Worm (Caenorhabditis elegans) whole organism, mixed stage, embryonic: ENCODE results near the gene F46F5.14.

Experiments
- M03D4.4 ChIP-seq: sonication (generic microtip); optimal IDR thresholded peaks from 2 replicates; lab custom pipeline; 2017; ENCODE audit warnings: mild to moderate bottlenecking, missing genetic modification characterization, missing compliant biosample characterization
- blmp-1 ChIP-seq: fragments of 150-350 bp; optimal IDR thresholded peaks from 2 replicates; lab custom pipeline; 2014; ENCODE audit warnings: missing biosample characterization, missing genetic modification characterization
- ceh-39 ChIP-seq: fragments of 150-350 bp; optimal IDR thresholded peaks from 2 replicates; lab custom pipeline; 2014; ENCODE audit warnings: missing biosample characterization, missing genetic modification characterization
- ceh-83 ChIP-seq: fragments of 200-800 bp; sonication (Bioruptor generic); optimal IDR thresholded peaks from 2 replicates; lab custom pipeline; 2018; ENCODE audit warnings: mild to moderate bottlenecking, missing genetic modification characterization, missing compliant biosample characterization
- ces-1 ChIP-seq: fragments of 150-350 bp; optimal IDR thresholded peaks from 2 replicates; lab custom pipeline; 2014; ENCODE audit warnings: missing biosample characterization, missing genetic modification reagents, missing genetic modification characterization
- cnd-1 ChIP-seq: fragments of 200-800 bp; sonication (Bioruptor generic); optimal IDR thresholded peaks from 2 replicates; lab custom pipeline; 2018; ENCODE audit warnings: mild to moderate bottlenecking, missing genetic modification characterization, missing compliant biosample characterization
- drap-1 ChIP-seq: fragments of 200-800 bp; sonication (Bioruptor generic); optimal IDR thresholded peaks from 3 replicates; lab custom pipeline; 2018; ENCODE audit warnings: mild to moderate bottlenecking, missing genetic modification characterization, missing compliant biosample characterization
- elt-1 ChIP-seq: sonication (generic microtip); optimal IDR thresholded peaks from 2 replicates; lab custom pipeline; 2017; ENCODE audit warnings: missing genetic modification characterization, mild to moderate bottlenecking, missing compliant biosample characterization, antibody characterized with exemption, moderate library complexity, borderline replicate concordance; ENCODE audit not compliant: insufficient read depth
- elt-3 ChIP-seq: fragments of 150-350 bp; optimal IDR thresholded peaks from 2 replicates; lab custom pipeline; 2014; ENCODE audit warnings: missing biosample characterization, missing genetic modification characterization
- flh-1 ChIP-seq: fragments of 200-800 bp; sonication (Bioruptor generic); optimal IDR thresholded peaks from 2 replicates; lab custom pipeline; 2018; ENCODE audit warnings: mild to moderate bottlenecking, missing genetic modification characterization, moderate library complexity, missing compliant biosample characterization
- hlh-1 ChIP-seq: fragments of 150-350 bp; optimal IDR thresholded peaks from 2 replicates; lab custom pipeline; 2014; ENCODE audit warnings: missing biosample characterization, missing genetic modification reagents, missing genetic modification characterization
- lin-32 ChIP-seq: fragments of 200-800 bp; sonication (Bioruptor generic); optimal IDR thresholded peaks from 2 replicates; lab custom pipeline; 2018; ENCODE audit warnings: mild to moderate bottlenecking, missing genetic modification characterization, missing compliant biosample characterization
- lsy-2 ChIP-seq: fragments of 150-350 bp; optimal IDR thresholded peaks from 2 replicates; lab custom pipeline; 2014; ENCODE audit warnings: missing biosample characterization, missing genetic modification characterization
- mab-5 ChIP-seq: fragments of 150-350 bp; optimal IDR thresholded peaks from 2 replicates; lab custom pipeline; 2014; ENCODE audit warnings: missing biosample characterization, missing genetic modification characterization
- mls-2 ChIP-seq: sonication (generic microtip); optimal IDR thresholded peaks from 2 replicates; lab custom pipeline; 2016; ENCODE audit warnings: mild to moderate bottlenecking, missing genetic modification characterization, moderate library complexity, missing compliant biosample characterization
- nhr-12 ChIP-seq: fragments of 150-350 bp; optimal IDR thresholded peaks from 2 replicates; lab custom pipeline; 2014; ENCODE audit warnings: missing biosample characterization, missing genetic modification characterization
- nhr-2 ChIP-seq: fragments of 150-350 bp; optimal IDR thresholded peaks from 2 replicates; lab custom pipeline; 2014; ENCODE audit warnings: missing biosample characterization, missing genetic modification characterization
- nhr-237 ChIP-seq: fragments of 150-350 bp; optimal IDR thresholded peaks from 2 replicates; lab custom pipeline; 2014; ENCODE audit warnings: missing biosample characterization, missing genetic modification characterization
- nhr-76 ChIP-seq: sonication (generic microtip); optimal IDR thresholded peaks from 2 replicates; lab custom pipeline; 2017; ENCODE audit warnings: missing biosample characterization, missing genetic modification characterization
- pha-4 ChIP-seq: fragments of 150-350 bp; optimal IDR thresholded peaks from 2 replicates; lab custom pipeline; 2018; ENCODE audit warnings: missing biosample characterization, missing genetic modification reagents, missing genetic modification characterization
- sem-2 ChIP-seq: fragments of 200-800 bp; sonication (Bioruptor generic); optimal IDR thresholded peaks from 2 replicates; lab custom pipeline; 2018; ENCODE audit warnings: mild to moderate bottlenecking, missing genetic modification characterization, missing compliant biosample characterization
- snpc-4 ChIP-seq: fragments of 150-350 bp; optimal IDR thresholded peaks from 2 replicates; lab custom pipeline; 2014; ENCODE audit warnings: missing biosample characterization, missing genetic modification characterization
- sptf-1 ChIP-seq: sonication (generic microtip); optimal IDR thresholded peaks from 2 replicates; lab custom pipeline; 2017; ENCODE audit warnings: mild to moderate bottlenecking, missing genetic modification characterization, moderate library complexity, missing compliant biosample characterization
- tbx-8 ChIP-seq: fragments of 200-800 bp; sonication (Bioruptor generic); optimal IDR thresholded peaks from 2 replicates; lab custom pipeline; 2018; ENCODE audit warnings: mild to moderate bottlenecking, missing genetic modification characterization, moderate library complexity, missing compliant biosample characterization
- unc-39 ChIP-seq: fragments of 150-350 bp; optimal IDR thresholded peaks from 2 replicates; lab custom pipeline; 2014; ENCODE audit warnings: missing biosample characterization, missing genetic modification characterization
- unc-62 ChIP-seq: fragments of 150-350 bp; optimal IDR thresholded peaks from 2 replicates; lab custom pipeline; 2014; ENCODE audit warnings: missing biosample characterization, missing genetic modification reagents, missing genetic modification characterization
- zip-8 ChIP-seq: fragments of 150-350 bp; optimal IDR thresholded peaks from 2 replicates; lab custom pipeline; 2014; ENCODE audit warnings: missing biosample characterization, missing genetic modification characterization
- ztf-11 ChIP-seq: fragments of 150-350 bp; optimal IDR thresholded peaks from 2 replicates; lab custom pipeline; 2014; ENCODE audit warnings: missing biosample characterization, missing genetic modification characterization

F46F5.14 gene

DNA sequence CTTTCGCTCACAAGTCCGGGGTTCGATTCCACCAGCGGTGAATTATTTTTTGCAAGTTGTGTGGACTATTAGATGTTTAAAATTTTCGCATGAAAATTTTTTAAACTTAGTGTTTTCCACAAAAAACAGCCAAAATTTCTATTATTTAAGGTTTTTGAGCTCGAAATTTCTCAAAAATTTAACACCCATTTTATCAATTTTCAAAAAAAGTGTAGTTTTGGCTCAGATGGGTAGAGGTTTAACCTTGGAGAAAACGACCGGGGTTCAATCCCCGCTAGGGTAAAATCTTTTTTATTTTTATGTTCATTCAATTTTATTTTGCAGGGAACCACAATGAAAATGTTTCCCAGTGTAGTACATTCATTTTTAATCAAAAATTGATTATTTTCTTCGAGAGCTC, 30.6 kb upstream of the F46F5.14 start:
- TF ChIP-seq nhr-2: no peak
- TF ChIP-seq ceh-39 (tag; lab: Kevin White, UChicago): no peak
- no peak for TF ChIP-seq hlh-1 (tag; lab: Kevin White, UChicago)
- TF ChIP-seq nhr-237: no peak
- TF ChIP-seq drap-1: no peak
- TF ChIP-seq lsy-2: no peak
- TF ChIP-seq mls-2: no peak
- no peak for TF ChIP-seq ceh-83 (GFP tag; lab: Kevin White, UChicago)
- TF ChIP-seq tbx-8 (GFP tag; lab: Kevin White, UChicago): no peak
- no peak for TF ChIP-seq unc-62 (GFP tag; lab: Kevin White, UChicago)
- TF ChIP-seq M03D4.4 (tag; lab: Kevin White, UChicago): no peak
- TF ChIP-seq nhr-76 (tag; lab: Kevin White, UChicago): no peak

DNA sequence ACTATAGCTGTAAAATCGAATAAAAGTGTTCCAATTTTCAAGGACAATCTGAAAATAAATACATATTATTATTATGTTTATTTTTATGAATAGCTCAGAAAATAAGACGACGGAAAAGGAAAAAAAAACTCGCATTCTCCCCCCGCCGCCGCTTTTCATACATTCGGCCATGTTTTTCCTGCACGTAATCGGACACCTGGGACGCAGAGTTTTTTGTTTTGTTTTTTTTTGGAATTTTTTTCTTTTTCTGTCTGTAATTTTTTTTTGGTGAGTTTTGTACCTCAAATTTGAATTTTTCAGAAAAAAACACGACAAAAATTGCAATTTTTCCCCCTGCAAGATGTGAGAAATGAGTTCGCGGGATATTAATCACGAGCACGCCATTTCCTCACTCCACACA, 29.5 kb upstream of the F46F5.14 start, which contains the start of gene C08G5.6:
Gene C08G5.6 (plus strand): TSS at position 301 of the 400 bp plus-strand sequence.
- TF ChIP-seq ztf-11 (tag; lab: Kevin White, UChicago) (no peak), lin-32 (no peak), nhr-2 (no peak), ces-1 (no peak), elt-3 (tag; lab: Kevin White, UChicago) (no peak), hlh-1 (tag; lab: Kevin White, UChicago) (no peak), blmp-1 (no peak)

DNA sequence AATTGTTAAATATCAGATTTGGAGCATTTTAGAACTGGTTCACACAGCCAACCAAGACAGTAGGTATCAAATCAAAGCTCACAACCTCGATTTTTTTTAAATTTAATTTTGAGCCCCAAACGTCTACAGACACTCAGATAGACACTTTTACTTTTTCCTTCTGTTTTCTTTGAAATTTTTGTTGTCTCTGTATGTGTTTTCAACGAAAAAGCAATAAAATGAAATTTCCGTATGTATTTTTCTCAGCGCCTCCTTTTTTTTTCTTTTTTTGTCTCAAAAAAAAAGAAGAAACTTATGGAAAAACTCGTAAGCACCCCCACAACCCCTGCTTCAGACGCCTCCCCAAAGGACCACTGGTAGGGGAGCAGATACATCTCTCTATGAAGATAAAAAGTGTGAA, 26.0 kb upstream of the F46F5.14 start:
- TF ChIP-seq ces-1 (peak; percentile 9), unc-39 (no peak)

DNA sequence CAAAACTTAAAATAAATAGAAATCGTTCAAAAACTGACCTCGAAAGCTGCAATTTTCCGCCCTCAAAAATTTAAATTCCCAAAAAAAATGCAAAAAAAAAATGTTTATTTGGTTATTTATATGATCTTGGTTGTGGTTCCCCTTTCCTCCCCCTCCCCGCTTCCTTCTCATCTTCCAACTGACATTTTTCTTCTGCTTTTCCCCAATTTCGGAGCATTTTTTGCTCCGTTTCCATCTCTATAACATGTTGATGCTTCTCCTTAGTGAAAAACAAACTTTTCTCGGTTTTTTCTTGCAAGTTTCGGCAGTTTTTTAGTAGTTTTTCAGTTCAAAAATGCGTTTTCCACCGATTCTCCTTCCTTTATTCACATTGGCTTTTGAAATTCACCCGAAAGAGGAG, 24.8 kb upstream of the F46F5.14 start, which contains the start of gene Y39F10A.1:
Gene Y39F10A.1 (plus strand): TSS at position 301 of the 400 bp plus-strand sequence.
- TF ChIP-seq flh-1 (GFP tag; lab: Kevin White, UChicago) (no peak), nhr-237 (no peak), nhr-76 (tag; lab: Kevin White, UChicago) (no peak), blmp-1 (no peak), hlh-1 (tag; lab: Kevin White, UChicago) (no peak), ceh-39 (tag; lab: Kevin White, UChicago) (no peak), ztf-11 (tag; lab: Kevin White, UChicago) (no peak), zip-8 (tag; lab: Kevin White, UChicago) (no peak), snpc-4 (tag; lab: Kevin White, UChicago) (no peak), unc-62 (GFP tag; lab: Kevin White, UChicago) (no peak), drap-1 (no peak)

DNA sequence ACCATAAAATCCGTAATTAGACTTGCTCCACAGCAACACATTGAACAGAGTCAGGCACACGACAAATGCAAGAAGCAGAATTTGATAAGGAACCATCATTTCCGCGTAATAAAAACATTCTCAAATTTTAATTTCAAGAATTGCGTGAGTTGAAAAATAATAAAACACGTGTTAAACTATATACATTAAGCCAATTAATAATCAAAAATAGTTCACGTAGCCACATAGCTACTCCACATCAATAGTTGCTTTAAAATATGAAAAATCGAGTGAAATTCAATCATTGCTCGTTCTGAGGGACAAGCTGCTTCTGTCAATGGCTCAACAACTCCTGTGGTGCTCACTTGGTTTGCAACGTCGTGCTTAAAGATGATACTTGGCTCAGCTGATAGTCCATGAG, 16.9 kb upstream of the F46F5.14 start, which contains the start of gene Y39F10A.3:
Gene Y39F10A.3 (minus strand): TSS at position 101 of the 400 bp plus-strand sequence.
- TF ChIP-seq elt-1 (tag; lab: Kevin White, UChicago): no peak
- TF ChIP-seq sem-2 (GFP tag; lab: Kevin White, UChicago): no peak
- TF ChIP-seq, all 35 proteins: peak for 0

DNA sequence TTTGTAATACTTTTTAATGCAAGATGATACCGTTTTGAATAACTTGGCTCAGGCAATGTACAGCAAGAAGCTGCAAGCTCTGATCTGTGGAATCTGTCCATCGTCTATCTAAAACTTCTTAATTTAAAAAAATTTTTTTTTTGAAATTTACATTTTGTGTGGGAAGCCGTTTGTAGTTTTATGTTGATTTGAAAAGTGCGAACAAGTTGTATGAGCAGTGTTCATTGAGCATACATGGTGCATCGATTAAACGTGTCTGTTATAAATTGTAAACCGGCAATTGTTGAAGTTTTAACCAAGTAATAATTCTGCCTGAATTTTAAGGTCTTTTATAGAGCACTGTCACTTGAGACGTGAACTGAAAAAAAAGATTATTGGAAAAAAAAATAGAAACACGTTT, 16.3 kb upstream of the F46F5.14 start, which contains the start of gene Y39F10A.6:
Gene Y39F10A.6 (minus strand): TSS at position 101 of the 400 bp plus-strand sequence.
- TF ChIP-seq sptf-1 (tag; lab: Kevin White, UChicago): no peak
- no peak for TF ChIP-seq tbx-8 (GFP tag; lab: Kevin White, UChicago)
- no peak for TF ChIP-seq drap-1
- TF ChIP-seq nhr-237: no peak
- no peak for TF ChIP-seq lin-32
- no peak for TF ChIP-seq flh-1 (GFP tag; lab: Kevin White, UChicago)
- no peak for TF ChIP-seq nhr-2
- no peak for TF ChIP-seq nhr-12 (tag; lab: Kevin White, UChicago)
- no peak for TF ChIP-seq ces-1
- no peak for TF ChIP-seq unc-39
- TF ChIP-seq cnd-1 (tag; lab: Kevin White, UChicago): no peak
- TF ChIP-seq mab-5 (tag; lab: Kevin White, UChicago): no peak
- TF ChIP-seq mls-2: no peak

DNA sequence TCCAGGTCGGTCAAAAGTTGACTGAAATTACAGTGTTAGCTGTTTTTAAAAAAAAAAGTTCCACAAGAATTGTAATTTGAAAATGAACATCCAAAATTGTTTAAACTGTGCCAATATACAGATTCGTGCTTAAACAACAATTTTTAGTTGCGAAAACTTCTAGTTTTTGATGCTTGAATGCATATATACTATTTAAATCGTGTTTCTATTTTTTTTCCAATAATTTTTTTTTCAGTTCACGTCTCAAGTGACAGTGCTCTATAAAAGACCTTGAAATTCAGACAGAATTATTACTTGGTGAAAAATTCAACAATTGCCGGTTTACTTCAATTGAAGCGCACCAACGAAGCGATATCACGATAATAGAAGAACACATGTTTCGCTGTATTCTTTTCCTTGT, 12.9 kb upstream of the F46F5.14 start, which contains the start of gene F46F5.16:
Gene F46F5.16 (plus strand): TSS at position 301 of the 400 bp plus-strand sequence.
- TF ChIP-seq pha-4 (tag; lab: Kevin White, UChicago) (no peak), mls-2 (no peak), hlh-1 (tag; lab: Kevin White, UChicago) (no peak), nhr-76 (tag; lab: Kevin White, UChicago) (no peak), lin-32 (no peak), flh-1 (GFP tag; lab: Kevin White, UChicago) (no peak), blmp-1 (no peak)
